Worm (Caenorhabditis elegans) whole organism, dauer: ENCODE data around the gene nlp-26.

ENCODE experiments used
- unc-62 ChIP-seq: sonication (generic microtip); optimal IDR thresholded peaks from 2 replicates; lab custom pipeline; 2017; ENCODE audit warnings: missing biosample characterization, missing genetic modification reagents, missing genetic modification characterization

Gene nlp-26

ce11 chrV:19625719-19626118 is 12.5 kb downstream of the nlp-26 start:
- no peak for TF ChIP-seq unc-62 (GFP tag; lab: Kevin White, UChicago)

DNA sequence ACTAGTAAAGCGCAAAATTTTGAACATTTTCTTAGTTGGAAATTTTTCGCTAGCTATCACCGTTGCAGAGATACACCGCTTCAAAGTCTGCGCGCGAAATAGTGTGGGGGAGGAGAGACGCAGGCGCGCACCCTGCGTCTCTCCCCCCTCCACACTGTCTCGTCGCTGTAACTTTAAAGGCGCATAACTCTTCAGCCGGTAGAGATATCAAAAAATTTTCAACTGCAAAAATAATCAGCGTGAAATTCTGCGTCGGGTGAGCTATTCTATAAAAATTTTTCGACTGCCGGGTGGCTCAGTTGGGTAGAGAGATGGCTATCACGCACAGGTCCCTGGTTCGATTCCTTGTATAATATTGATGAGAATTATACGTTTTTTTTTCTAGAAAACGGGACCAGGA is 16.3 kb downstream of the nlp-26 start:
- TF ChIP-seq unc-62 (GFP tag; lab: Kevin White, UChicago): no peak

DNA sequence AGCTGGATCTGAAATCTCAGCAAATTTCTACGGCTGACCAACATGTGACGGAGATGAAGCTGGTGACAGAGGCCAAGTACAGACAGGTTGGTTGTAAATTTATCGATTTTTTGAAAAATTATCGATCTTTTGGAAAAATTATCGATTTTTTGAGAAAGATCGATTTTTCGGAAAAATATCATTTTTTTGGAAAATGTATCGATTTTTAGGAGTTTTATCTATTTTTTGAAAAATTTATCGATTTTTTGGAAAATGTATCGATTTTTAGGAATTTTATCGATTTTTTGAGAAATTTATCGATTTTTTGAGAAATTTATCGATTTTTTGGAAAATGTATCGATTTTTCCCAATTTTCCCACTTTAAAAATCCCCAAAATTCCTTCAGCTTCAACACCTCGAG is 16.7 kb downstream of the nlp-26 start:
- no peak for TF ChIP-seq unc-62 (GFP tag; lab: Kevin White, UChicago)

DNA sequence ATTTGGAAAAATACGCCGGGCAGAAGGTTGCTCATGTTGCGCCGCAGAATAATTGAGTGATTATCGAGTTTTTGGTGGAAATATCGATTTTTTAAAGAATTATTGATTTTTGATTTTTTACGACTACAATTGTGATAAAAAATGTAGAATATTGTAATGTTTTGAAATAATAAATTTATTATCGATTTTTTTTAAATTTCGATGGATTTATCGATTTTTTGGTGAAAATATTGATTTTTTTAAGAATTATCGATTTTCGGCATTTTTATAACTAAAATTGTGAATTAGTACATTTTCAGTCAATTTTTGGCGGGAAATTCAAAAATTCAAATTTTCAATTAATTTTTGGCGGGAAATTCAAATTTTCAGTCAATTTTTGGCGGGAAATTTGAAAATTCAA is 17.3 kb downstream of the nlp-26 start:
- no peak for TF ChIP-seq unc-62 (GFP tag; lab: Kevin White, UChicago)

ce11 chrV:19632546-19632945 is 19.3 kb downstream of the nlp-26 start, which contains the start of gene Y43F8C.5:
Y43F8C.5 (minus strand) TSS chrV:19632646.
- no peak for TF ChIP-seq unc-62 (GFP tag; lab: Kevin White, UChicago)

DNA sequence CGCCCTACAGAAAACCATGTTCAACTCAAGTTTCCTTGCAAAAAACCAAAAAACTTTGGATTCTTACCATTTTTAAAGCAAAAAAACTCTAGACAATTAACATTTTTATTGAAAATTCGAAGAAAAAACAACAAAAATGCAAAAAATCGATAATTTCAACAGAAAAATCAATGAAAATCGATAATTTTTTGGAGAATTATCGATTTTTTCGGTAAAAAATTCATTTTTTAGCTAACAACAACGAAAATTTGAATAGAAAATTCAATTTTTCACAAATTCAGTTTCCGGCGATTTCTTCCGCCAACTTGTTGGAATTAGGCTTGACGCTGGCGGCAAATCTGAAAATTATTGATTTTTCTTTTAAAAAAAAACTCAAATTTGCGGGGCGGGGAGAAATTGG is 19.7 kb downstream of the nlp-26 start:
- TF ChIP-seq unc-62 (GFP tag; lab: Kevin White, UChicago): no peak

DNA sequence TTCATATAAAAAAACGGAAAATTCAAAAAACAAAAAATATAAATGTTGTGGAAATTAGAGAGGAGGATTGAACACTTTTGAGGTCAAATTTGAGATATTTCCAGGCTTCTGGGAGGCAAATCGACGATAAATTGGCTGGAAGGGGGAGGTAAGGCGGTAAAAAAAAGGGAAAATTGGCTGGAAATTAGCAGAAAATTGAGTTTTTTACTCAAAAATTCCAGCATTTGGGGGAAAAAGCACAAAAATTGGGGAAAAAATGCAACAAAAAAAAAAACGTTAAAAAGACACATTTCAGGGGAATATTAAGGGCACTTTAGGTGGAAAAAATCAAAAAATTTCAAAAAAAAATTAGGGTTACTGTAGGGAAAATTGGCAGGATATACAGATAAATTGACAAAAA is 20.9 kb downstream of the nlp-26 start:
- no peak for TF ChIP-seq unc-62 (GFP tag; lab: Kevin White, UChicago)

ce11 chrV:19636194-19636584 is 22.9 kb downstream of the nlp-26 start:
- no peak for TF ChIP-seq unc-62 (GFP tag; lab: Kevin White, UChicago)

- TF ChIP-seq unc-62 (GFP tag; lab: Kevin White, UChicago): no peak
Observed at ce11 chrV:19637890-19638289, 24.6 kb downstream of the nlp-26 start.

DNA sequence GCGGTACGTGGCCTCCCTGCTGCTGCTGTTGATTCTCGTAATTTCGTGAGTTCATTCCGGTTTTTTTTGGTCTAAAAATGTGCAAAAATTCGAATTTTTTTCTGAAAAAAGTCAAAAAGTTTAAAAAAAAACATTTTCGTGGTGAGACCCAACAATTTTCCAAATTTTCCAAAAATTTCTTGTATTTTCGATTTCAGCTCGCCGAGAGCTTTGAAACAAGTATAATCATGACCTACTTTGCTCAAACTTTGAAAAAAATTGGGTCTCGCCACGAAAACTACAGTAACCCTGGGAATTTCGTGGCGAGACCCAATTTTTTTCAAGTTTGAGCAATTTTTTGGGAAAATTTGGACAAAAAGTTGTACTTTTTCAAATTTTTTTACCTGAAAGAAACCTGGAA is 27.5 kb downstream of the nlp-26 start, which contains the start of gene Y43F8C.6:
TSS of gene Y43F8C.6 (minus strand) at position 101 of the 400 bp plus-strand sequence.
- TF ChIP-seq unc-62 (GFP tag; lab: Kevin White, UChicago): no peak

- no peak for TF ChIP-seq unc-62 (GFP tag; lab: Kevin White, UChicago)
Observed at ce11 chrV:19643015-19643414, 29.8 kb downstream of the nlp-26 start.

DNA sequence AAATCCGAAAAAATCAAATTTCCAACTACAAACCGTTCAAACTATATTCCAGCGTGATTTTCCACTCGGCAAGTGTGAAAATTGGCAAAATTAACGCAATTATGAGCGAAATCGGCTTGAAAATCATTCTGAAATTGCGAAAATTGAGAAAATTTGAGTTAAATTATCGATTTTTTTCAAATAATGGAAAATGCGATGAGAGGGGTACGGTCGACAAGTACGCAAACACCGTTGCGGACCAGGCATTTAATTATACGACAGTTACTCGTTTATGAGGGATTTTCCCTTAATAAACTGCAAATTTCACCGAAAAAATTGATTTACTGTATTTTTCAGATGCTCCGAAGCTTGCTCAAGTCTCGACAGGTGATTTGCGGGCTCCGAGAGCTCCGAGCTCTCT is 30.6 kb downstream of the nlp-26 start, which contains the start of the genes Y43F8C.7 and mrps-28:
TSS of gene Y43F8C.7 (minus strand) at position 128 of the 400 bp plus-strand sequence.
TSS of gene mrps-28 (plus strand) at position 337 of the 400 bp plus-strand sequence.
- TF ChIP-seq unc-62 (GFP tag; lab: Kevin White, UChicago): no peak

ce11 chrV:19645572-19646155 is 32.4 kb downstream of the nlp-26 start, which contains the start of gene Y43F8C.9:
Y43F8C.9 (plus strand) TSS chrV:19646105.
- TF ChIP-seq unc-62 (GFP tag; lab: Kevin White, UChicago): no peak

DNA sequence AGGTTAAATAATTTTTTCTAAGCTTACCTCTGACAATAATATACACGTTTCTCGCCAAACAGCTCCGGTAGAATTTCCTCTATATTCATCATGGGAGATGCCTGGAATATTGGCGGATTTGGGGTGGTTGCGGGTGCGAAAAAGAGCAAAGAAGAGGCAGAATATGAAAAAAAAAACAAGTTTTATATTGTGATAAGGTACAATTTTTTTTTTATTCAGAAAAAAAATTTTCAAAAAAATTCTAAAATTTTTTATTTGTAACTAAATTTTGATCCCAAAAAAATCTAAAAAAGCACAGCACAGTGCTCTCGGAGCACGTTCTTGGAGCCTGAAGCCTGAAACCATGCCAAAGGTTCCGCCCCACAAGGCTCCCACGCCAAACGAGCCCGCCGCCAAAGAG is 41.9 kb downstream of the nlp-26 start, which contains the start of gene dmd-3:
TSS of gene dmd-3 (minus strand) at position 101 of the 400 bp plus-strand sequence.
- TF ChIP-seq unc-62 (GFP tag; lab: Kevin White, UChicago): no peak
